Fruit fly (Drosophila melanogaster): ENCODE data around the gene CG1116.

The CG1116 gene

dm6 chr3R:5250530-5251242 lies 31.2 kb downstream of the CG1116 start (continued):
- TF ChIP-seq Dll (GFP tag; IDR thresholded peaks at IDR 0.05; ENCODE audit: partially characterized antibody): no peak
- 0 out of 2 replicates have a peak, but pooled peaks have one; percentile 10 for TF ChIP-seq Ada2b (GFP tag; IDR thresholded peaks at IDR 0.05)
- no peak for TF ChIP-seq CG18619 (GFP tag; optimal IDR thresholded peaks at IDR 0.05)
- TF ChIP-seq sug (tag; optimal IDR thresholded peaks at IDR 0.05): peak; percentile 8
- TF ChIP-seq dmrt99B (tag; optimal IDR thresholded peaks at IDR 0.05): peak; percentile 9
- peak; percentile 16 for TF ChIP-seq CG1603 (tag; optimal IDR thresholded peaks at IDR 0.05)
- TF ChIP-seq CG15269 (tag; optimal IDR thresholded peaks at IDR 0.05): peak; percentile 26
- no peak for TF ChIP-seq CG7987 (GFP tag; optimal IDR thresholded peaks at IDR 0.05)
- TF ChIP-seq CG3407 (GFP tag; optimal IDR thresholded peaks at IDR 0.05): no peak
- no peak for TF ChIP-seq sob (GFP tag; IDR thresholded peaks at IDR 0.05)
- TF ChIP-seq CG14710 (tag; optimal IDR thresholded peaks at IDR 0.05): no peak
- TF ChIP-seq CG10366 (GFP tag; IDR thresholded peaks at IDR 0.05): no peak
- TF ChIP-seq row (GFP tag; IDR thresholded peaks at IDR 0.05): peak; percentile 35
- peak; percentile 22 for TF ChIP-seq CG7786 (GFP tag; optimal IDR thresholded peaks at IDR 0.05)
- TF ChIP-seq hb (GFP tag; IDR thresholded peaks at IDR 0.05; ENCODE audit: partially characterized antibody): no peak
- TF ChIP-seq Ets65A (GFP tag): no peak
- TF ChIP-seq CG2199 (GFP tag; IDR thresholded peaks at IDR 0.05): no peak
- TF ChIP-seq CG5180 (GFP tag; optimal IDR thresholded peaks at IDR 0.05): no peak
- no peak for TF ChIP-seq wor (GFP tag; IDR thresholded peaks at IDR 0.05)
- 0 out of 3 replicates have a peak, but pooled peaks have one; percentile 15 for TF ChIP-seq Dbx (GFP tag; IDR thresholded peaks at IDR 0.05)
- no peak for TF ChIP-seq CG1024 (GFP tag; IDR thresholded peaks at IDR 0.05)
- TF ChIP-seq CG15011 (GFP tag; optimal IDR thresholded peaks at IDR 0.05): no peak
- TF ChIP-seq bowl (GFP tag; IDR thresholded peaks at IDR 0.05): no peak
- no peak for TF ChIP-seq pan (optimal IDR thresholded peaks at IDR 0.05)
- peak in 1 of 2 experiments; percentile 27 for TF ChIP-seq pan (GFP tag; optimal IDR thresholded peaks at IDR 0.05 in 1 of 2, IDR thresholded peaks at IDR 0.05 in 1 of 2)
- no peak for TF ChIP-seq Abd-B (GFP tag; optimal IDR thresholded peaks at IDR 0.05)
- no peak for TF ChIP-seq CG10654 (GFP tag; optimal IDR thresholded peaks at IDR 0.05)
- peak; percentile 1 for TF ChIP-seq CG12155 (GFP tag; optimal IDR thresholded peaks at IDR 0.05)
- no peak for TF ChIP-seq CoRest (tag; optimal IDR thresholded peaks at IDR 0.05)
- TF ChIP-seq PHDP (tag; optimal IDR thresholded peaks at IDR 0.05): no peak
- no peak for TF ChIP-seq CG6765 (GFP tag; optimal IDR thresholded peaks at IDR 0.05)
- TF ChIP-seq Sry-δ (GFP tag; optimal IDR thresholded peaks at IDR 0.05): no peak
- TF ChIP-seq CG1602 (GFP tag; optimal IDR thresholded peaks at IDR 0.05): no peak
- no peak for TF ChIP-seq CG9215 (GFP tag; IDR thresholded peaks at IDR 0.05)
- peak; percentile 11 for TF ChIP-seq CG13624 (GFP tag; optimal IDR thresholded peaks at IDR 0.05)
- TF ChIP-seq CG4820 (GFP tag; optimal IDR thresholded peaks at IDR 0.05): no peak
- no peak for TF ChIP-seq gsb-n (tag; optimal IDR thresholded peaks at IDR 0.05)
- no peak for TF ChIP-seq gcm2 (GFP tag; optimal IDR thresholded peaks at IDR 0.05)
- no peak for TF ChIP-seq D (optimal IDR thresholded peaks at IDR 0.05)
- TF ChIP-seq D (GFP tag; optimal IDR thresholded peaks at IDR 0.05): no peak
- TF ChIP-seq hkb (optimal IDR thresholded peaks at IDR 0.05): no peak
- TF ChIP-seq hkb (GFP tag; IDR thresholded peaks at IDR 0.05): peak; percentile 34; the same call in 1 of the 2 replicates
- TF ChIP-seq Fer2 (tag; optimal IDR thresholded peaks at IDR 0.05): no peak
- TF ChIP-seq HmgZ (tag; optimal IDR thresholded peaks at IDR 0.05): no peak
- TF ChIP-seq Doc3 (GFP tag; IDR thresholded peaks at IDR 0.05; ENCODE audit: partially characterized antibody): no peak
- no peak for TF ChIP-seq CG15601 (tag; optimal IDR thresholded peaks at IDR 0.05)
- TF ChIP-seq CG10274 (GFP tag; optimal IDR thresholded peaks at IDR 0.05): no peak
- no peak for TF ChIP-seq chm (GFP tag; IDR thresholded peaks at IDR 0.05)
- no peak for TF ChIP-seq ttk (GFP tag; IDR thresholded peaks at IDR 0.05)
- no peak for TF ChIP-seq CG33557 (GFP tag; optimal IDR thresholded peaks at IDR 0.05)
- no peak for TF ChIP-seq Neu2 (GFP tag; optimal IDR thresholded peaks at IDR 0.05; ENCODE audit: borderline replicate concordance)
